Worm (Caenorhabditis elegans): ENCODE results near the gene rheb-1.
"Not testable (repeated sequence)": the region's sequence is repeated elsewhere in the genome, so short reads cannot be mapped to it uniquely, and the experiment has no call there.

rheb-1 gene

ce11 chrIII:9449351-9449750 is 6.5 kb downstream of the rheb-1 start:
- TF ChIP-seq snpc-1.1 (tag; optimal IDR thresholded peaks at IDR 0.05; ENCODE audit: insufficient read depth) (peak; percentile 76), rpc-1 (optimal IDR thresholded peaks at IDR 0.05) (peak; percentile 32), rpc-1 (tag; optimal IDR thresholded peaks at IDR 0.05) (peak; percentile 64), tbp1 (GFP tag; optimal IDR thresholded peaks at IDR 0.05) (peak; percentile 53), snpc-4 (tag; optimal IDR thresholded peaks at IDR 0.05) (peak in 2 of 4 experiments; percentile 81 to 86)
- not testable (repeated sequence) for TF ChIP-seq snpc-4 (GFP tag; optimal IDR thresholded peaks at IDR 0.05)

- not testable (repeated sequence) for TF ChIP-seq snpc-4 (GFP tag; optimal IDR thresholded peaks at IDR 0.05)
- TF ChIP-seq snpc-4 (tag; optimal IDR thresholded peaks at IDR 0.05): peak in 2 of 4 experiments; percentile 82 to 88
- TF ChIP-seq tbp1 (GFP tag; optimal IDR thresholded peaks at IDR 0.05): peak; percentile 33
- TF ChIP-seq rpc-1 (optimal IDR thresholded peaks at IDR 0.05): peak; percentile 23
- peak; percentile 61 for TF ChIP-seq rpc-1 (tag; optimal IDR thresholded peaks at IDR 0.05)
Observed at ce11 chrIII:9447634-9448033, 8.2 kb downstream of the rheb-1 start.

- TF ChIP-seq rpc-1 (optimal IDR thresholded peaks at IDR 0.05); snpc-4 (GFP tag; optimal IDR thresholded peaks at IDR 0.05): not testable (repeated sequence)
- peak; percentile 50 for TF ChIP-seq rpc-1 (tag; optimal IDR thresholded peaks at IDR 0.05)
- TF ChIP-seq snpc-4 (tag; optimal IDR thresholded peaks at IDR 0.05): peak in 2 of 4 experiments; percentile 32 to 70
- peak; percentile 26 for TF ChIP-seq tbp1 (GFP tag; optimal IDR thresholded peaks at IDR 0.05)
Observed at ce11 chrIII:9445699-9446098, 10.1 kb downstream of the rheb-1 start.

ce11 chrIII:9443417-9444027 is 12.3 kb downstream of the rheb-1 start, which contains the start of gene pir-2:
Gene pir-2 (minus strand): TSS chrIII:9443634.
- TF ChIP-seq F33H1.4 (GFP tag; IDR thresholded peaks at IDR 0.05): peak; percentile 86
- 0 out of 2 replicates have a peak, but pooled peaks have one; percentile 20 for TF ChIP-seq ceh-100 (GFP tag; IDR thresholded peaks at IDR 0.05)
- peak; percentile 22 for TF ChIP-seq nhr-80 (tag; optimal IDR thresholded peaks at IDR 0.05)
- peak; percentile 80 for TF ChIP-seq mcd-1 (GFP tag; IDR thresholded peaks at IDR 0.05)
- TF ChIP-seq rcor-1 (GFP tag; IDR thresholded peaks at IDR 0.05): peak; percentile 43; the same call in 1 of the 2 replicates
- 0 out of 2 replicates have a peak, but pooled peaks have one; percentile 27 for TF ChIP-seq B0019.2 (GFP tag; conservative IDR thresholded peaks at IDR 0.05)
- peak; percentile 90 for TF ChIP-seq lin-54 (GFP tag; optimal IDR thresholded peaks at IDR 0.05)
- TF ChIP-seq nfyb-1 (GFP tag; IDR thresholded peaks at IDR 0.05): peak; percentile 87
- no peak for TF ChIP-seq cebp-1 (GFP tag; IDR thresholded peaks at IDR 0.05)
- peak; percentile 72 for TF ChIP-seq cebp-1 (tag; optimal IDR thresholded peaks at IDR 0.05)
- peak; percentile 85 for TF ChIP-seq dpl-1 (GFP tag; optimal IDR thresholded peaks at IDR 0.05)
- TF ChIP-seq F39B2.1 (GFP tag; IDR thresholded peaks at IDR 0.05): no peak
- TF ChIP-seq ccch-3 (GFP tag; optimal IDR thresholded peaks at IDR 0.05): no peak
- TF ChIP-seq ztf-18 (tag; optimal IDR thresholded peaks at IDR 0.05): peak; percentile 46
- TF ChIP-seq tbx-9 (tag; optimal IDR thresholded peaks at IDR 0.05; ENCODE audit: borderline replicate concordance): no peak
- 0 out of 2 replicates have a peak, but pooled peaks have one; percentile 9 for TF ChIP-seq egrh-3 (GFP tag; IDR thresholded peaks at IDR 0.05)
- 0 out of 2 replicates have a peak, but pooled peaks have one; percentile 52 for TF ChIP-seq ztf-28 (GFP tag; IDR thresholded peaks at IDR 0.05)
- TF ChIP-seq athp-1 (tag; optimal IDR thresholded peaks at IDR 0.05): peak; percentile 52
- peak; percentile 3 to 89 (median 19) for TF ChIP-seq lin-35 (GFP tag; optimal IDR thresholded peaks at IDR 0.05)
- TF ChIP-seq D2030.7 (GFP tag; IDR thresholded peaks at IDR 0.05): 0 out of 2 replicates have a peak, but pooled peaks have one; percentile 16
- TF ChIP-seq dox-1 (GFP tag; IDR thresholded peaks at IDR 0.05): peak; percentile 72
- no peak for TF ChIP-seq lag-1 (GFP tag; IDR thresholded peaks at IDR 0.05)
- no peak for TF ChIP-seq akir-1 (GFP tag; optimal IDR thresholded peaks at IDR 0.05)
- TF ChIP-seq ceh-27 (GFP tag; optimal IDR thresholded peaks at IDR 0.05): peak; percentile 70
- peak; percentile 52 for TF ChIP-seq lsl-1 (GFP tag; optimal IDR thresholded peaks at IDR 0.05)
- peak; percentile 55; the same call in 1 of the 2 replicates for TF ChIP-seq attf-3 (GFP tag; conservative IDR thresholded peaks at IDR 0.05)
- TF ChIP-seq C17E4.6 (GFP tag; IDR thresholded peaks at IDR 0.05): 0 out of 2 replicates have a peak, but pooled peaks have one; percentile 10
- TF ChIP-seq snpc-3.4 (tag; optimal IDR thresholded peaks at IDR 0.05): no peak
- TF ChIP-seq aptf-2 (GFP tag; conservative IDR thresholded peaks at IDR 0.05): 0 out of 2 replicates have a peak, but pooled peaks have one; percentile 36
- TF ChIP-seq madf-6 (GFP tag; IDR thresholded peaks at IDR 0.05): peak; percentile 85
- TF ChIP-seq madf-3 (GFP tag; IDR thresholded peaks at IDR 0.05): 0 out of 2 replicates have a peak, but pooled peaks have one; percentile 49
- TF ChIP-seq hmg-1.2 (GFP tag; IDR thresholded peaks at IDR 0.05): peak; percentile 57
- TF ChIP-seq hlh-26 (GFP tag; conservative IDR thresholded peaks at IDR 0.05): no peak
- TF ChIP-seq lin-40 (tag; optimal IDR thresholded peaks at IDR 0.05): peak; percentile 76
